Worm (Caenorhabditis elegans) whole organism, young adult: Measurements from ENCODE around the gene M28.9.
A peak's percentile ranks its signal among the peaks of the same experiment; 100 is the strongest.

Experiments
- B0019.2 ChIP-seq: fragments of 200-800 bp; sonication (Bioruptor generic); conservative IDR thresholded peaks from 2 replicates; pipeline ENCODE4 v1.3.6; 2022; ENCODE audit warnings: missing genetic modification reagents, missing genetic modification characterization, missing compliant biosample characterization
- B0261.1 ChIP-seq: sonication (generic microtip); optimal IDR thresholded peaks from 2 replicates; lab custom pipeline; 2016; ENCODE audit warnings: mild to moderate bottlenecking, missing genetic modification characterization, moderate library complexity, missing compliant biosample characterization
- B0336.3 ChIP-seq: fragments of 200-800 bp; sonication (Bioruptor generic); IDR thresholded peaks from 2 replicates; pipeline ENCODE4 v1.3.6; 2022; ENCODE audit warnings: missing genetic modification characterization, missing compliant biosample characterization
- F10E7.11 ChIP-seq: sonication (generic microtip); optimal IDR thresholded peaks from 2 replicates; lab custom pipeline; 2017; ENCODE audit warnings: mild to moderate bottlenecking, missing genetic modification characterization, moderate library complexity, missing compliant biosample characterization
- F37B4.10 ChIP-seq: fragments of 200-800 bp; sonication (Bioruptor generic); IDR thresholded peaks from 2 replicates; pipeline ENCODE4 v1.3.6; 2022; ENCODE audit warnings: missing genetic modification characterization, missing compliant biosample characterization
- F39B2.1 ChIP-seq: fragments of 200-800 bp; sonication (Bioruptor generic); IDR thresholded peaks from 2 replicates; pipeline ENCODE4 v1.3.6; 2022; ENCODE audit warnings: missing genetic modification reagents, missing genetic modification characterization, missing compliant biosample characterization
- F57C9.4 ChIP-seq: sonication (generic microtip); optimal IDR thresholded peaks from 2 replicates; lab custom pipeline; 2017; ENCODE audit warnings: mild to moderate bottlenecking, missing genetic modification characterization, missing compliant biosample characterization
- K12H6.12 ChIP-seq: fragments of 200-800 bp; sonication (Bioruptor generic); optimal IDR thresholded peaks from 2 replicates; lab custom pipeline; 2018; ENCODE audit warnings: mild to moderate bottlenecking, missing genetic modification characterization, missing compliant biosample characterization
- Y53F4B.3 ChIP-seq: fragments of 200-800 bp; sonication (Bioruptor generic); IDR thresholded peaks from 2 replicates; pipeline ENCODE4 v1.3.6; 2022; ENCODE audit warnings: missing genetic modification reagents, missing genetic modification characterization, missing compliant biosample characterization
- Y53G8AR.9 ChIP-seq: fragments of 200-800 bp; sonication (Bioruptor generic); conservative IDR thresholded peaks from 2 replicates; pipeline ENCODE4 v1.3.6; 2022; ENCODE audit warnings: missing genetic modification reagents, missing genetic modification characterization, missing compliant biosample characterization
- ZK185.1 ChIP-seq: sonication (generic microtip); optimal IDR thresholded peaks from 2 replicates; lab custom pipeline; 2016; ENCODE audit warnings: mild to moderate bottlenecking, missing genetic modification characterization, missing compliant biosample characterization; ENCODE audit not compliant: poor library complexity, severe bottlenecking
- atf-7 ChIP-seq: sonication (generic microtip); optimal IDR thresholded peaks from 2 replicates; lab custom pipeline; 2017; ENCODE audit warnings: mild to moderate bottlenecking, missing genetic modification characterization, missing compliant biosample characterization
- athp-1 ChIP-seq: sonication (generic microtip); optimal IDR thresholded peaks from 2 replicates; lab custom pipeline; 2017; ENCODE audit warnings: mild to moderate bottlenecking, missing genetic modification characterization, missing compliant biosample characterization
- attf-5 ChIP-seq: fragments of 200-800 bp; sonication (Bioruptor generic); optimal IDR thresholded peaks from 2 replicates; lab custom pipeline; 2018; ENCODE audit warnings: mild to moderate bottlenecking, missing genetic modification characterization, missing compliant biosample characterization
- ceh-91 ChIP-seq: fragments of 200-800 bp; sonication (Bioruptor generic); IDR thresholded peaks from 2 replicates; pipeline ENCODE4 v1.3.6; 2022; ENCODE audit warnings: missing genetic modification reagents, missing genetic modification characterization, missing compliant biosample characterization
- die-1 ChIP-seq: sonication (generic microtip); optimal IDR thresholded peaks from 2 replicates; lab custom pipeline; 2016; ENCODE audit warnings: missing genotype, mild to moderate bottlenecking, missing genetic modification characterization, missing compliant biosample characterization
- egrh-3 ChIP-seq: fragments of 200-800 bp; sonication (Bioruptor generic); IDR thresholded peaks from 2 replicates; pipeline ENCODE4 v1.3.6; 2022; ENCODE audit warnings: missing genetic modification reagents, missing genetic modification characterization, missing compliant biosample characterization
- hlh-26 ChIP-seq: fragments of 200-800 bp; sonication (Bioruptor generic); conservative IDR thresholded peaks from 2 replicates; pipeline ENCODE4 v1.3.6; 2022; ENCODE audit warnings: missing genetic modification reagents, missing genetic modification characterization, missing compliant biosample characterization
- let-607 ChIP-seq, 2 experiments: fragments of 200-800 bp in 1 of 2; sonication (Bioruptor generic) in 1 of 2; sonication (generic microtip) in 1 of 2; optimal IDR thresholded peaks; 2 replicates each; lab custom pipeline; 2016 to 2018; ENCODE audit warnings: mild to moderate bottlenecking in 2 of 2, missing compliant biosample characterization in 2 of 2, missing genetic modification characterization in 2 of 2, moderate library complexity in 2 of 2, missing genotype in 1 of 2
- lir-1 ChIP-seq: fragments of 200-800 bp; sonication (Bioruptor generic); conservative IDR thresholded peaks from 2 replicates; pipeline ENCODE4 v1.3.6; 2022; ENCODE audit warnings: missing genetic modification reagents, missing genetic modification characterization, missing compliant biosample characterization
- madf-8 ChIP-seq: fragments of 200-800 bp; sonication (Bioruptor generic); conservative IDR thresholded peaks from 2 replicates; pipeline ENCODE4 v1.3.6; 2022; ENCODE audit warnings: missing genetic modification reagents, missing genetic modification characterization, missing compliant biosample characterization
- mel-28 ChIP-seq: sonication (generic microtip); optimal IDR thresholded peaks from 2 replicates; lab custom pipeline; 2016; ENCODE audit warnings: borderline replicate concordance, mild to moderate bottlenecking, missing genetic modification characterization, missing compliant biosample characterization
- nhr-80 ChIP-seq: sonication (generic microtip); optimal IDR thresholded peaks from 2 replicates; lab custom pipeline; 2016; ENCODE audit warnings: missing genetic modification characterization, missing compliant biosample characterization
- tbp1 ChIP-seq: fragments of 200-800 bp; sonication (Bioruptor generic); optimal IDR thresholded peaks from 2 replicates; lab custom pipeline; 2018; ENCODE audit warnings: mild to moderate bottlenecking, missing genetic modification characterization, missing compliant biosample characterization
- tlf-1 ChIP-seq: fragments of 200-800 bp; sonication (Bioruptor generic); optimal IDR thresholded peaks from 2 replicates; lab custom pipeline; 2018; ENCODE audit warnings: mild to moderate bottlenecking, missing genetic modification characterization, missing compliant biosample characterization
- xnd-1 ChIP-seq: sonication (generic microtip); optimal IDR thresholded peaks from 2 replicates; lab custom pipeline; 2016; ENCODE audit warnings: missing genotype, missing genetic modification reagents, missing genetic modification characterization, missing compliant biosample characterization
- zfh-2 ChIP-seq: fragments of 200-800 bp; sonication (Bioruptor generic); conservative IDR thresholded peaks from 2 replicates; pipeline ENCODE4 v1.3.6; 2022; ENCODE audit warnings: missing genetic modification reagents, missing genetic modification characterization, missing compliant biosample characterization
- zim-3 ChIP-seq: sonication (generic microtip); optimal IDR thresholded peaks from 2 replicates; lab custom pipeline; 2017; ENCODE audit warnings: mild to moderate bottlenecking, missing genetic modification characterization, moderate library complexity, missing compliant biosample characterization
- ztf-18 ChIP-seq: sonication (generic microtip); optimal IDR thresholded peaks from 2 replicates; lab custom pipeline; 2016; ENCODE audit warnings: missing genotype, mild to moderate bottlenecking, missing genetic modification characterization, missing compliant biosample characterization
- ztf-25 ChIP-seq: fragments of 200-800 bp; sonication (Bioruptor generic); IDR thresholded peaks from 2 replicates; pipeline ENCODE4 v1.3.6; 2022; ENCODE audit warnings: missing genetic modification reagents, missing genetic modification characterization, missing compliant biosample characterization
- ztf-26 ChIP-seq: sonication (generic microtip); optimal IDR thresholded peaks from 2 replicates; lab custom pipeline; 2017; ENCODE audit warnings: missing genetic modification characterization, missing compliant biosample characterization

Gene M28.9

DNA sequence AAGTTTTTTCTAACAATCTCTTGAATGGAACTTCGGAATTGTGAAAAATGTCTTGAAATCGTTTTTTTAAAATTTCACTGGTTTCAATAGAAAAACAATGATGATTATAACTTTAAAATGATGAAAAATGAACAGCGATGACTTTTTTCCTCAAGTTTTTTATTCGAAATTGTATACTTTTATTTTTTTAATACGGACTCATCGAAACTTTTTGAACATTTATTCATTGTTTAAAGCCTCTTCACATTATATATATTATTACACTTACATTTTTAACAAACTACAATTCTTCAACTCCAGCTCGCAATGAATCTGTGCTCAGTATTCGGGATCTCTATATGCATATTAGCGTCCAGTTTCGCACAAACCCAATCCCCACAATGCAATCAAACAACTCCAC, 11.2 kb upstream of the M28.9 start, which contains the start of gene M28.8:
TSS of gene M28.8 (plus strand) at position 301 of the 400 bp plus-strand sequence.
- TF ChIP-seq B0336.3 (GFP tag; lab: Robert Waterston, UW) (no peak), xnd-1 (tag; lab: Kevin White, UChicago) (no peak), Y53G8AR.9 (no peak)

DNA sequence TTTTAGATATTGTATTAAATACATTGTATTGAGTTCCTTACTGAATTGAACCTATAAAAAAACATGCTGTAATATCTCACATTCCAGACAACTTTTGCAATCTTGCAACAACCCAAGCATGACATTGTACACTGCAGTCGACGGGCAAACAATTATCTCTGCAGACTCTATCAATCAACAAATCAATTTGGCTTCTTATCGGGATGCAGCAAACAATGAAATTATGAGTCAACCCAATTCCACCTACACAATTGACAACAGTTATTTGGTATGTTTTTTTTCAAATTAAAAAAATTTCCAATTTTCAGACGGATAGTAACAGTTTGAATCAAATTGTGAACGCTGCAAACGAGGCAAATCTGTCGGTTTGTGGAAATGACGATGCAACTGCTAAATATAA, 8.3 kb upstream of the M28.9 start:
- TF ChIP-seq nhr-80 (tag; lab: Kevin White, UChicago) (peak; percentile 43), Y53F4B.3 (no peak), F10E7.11 (tag; lab: Kevin White, UChicago) (no peak)
- TF ChIP-seq, all 124 proteins: peak for 1

DNA sequence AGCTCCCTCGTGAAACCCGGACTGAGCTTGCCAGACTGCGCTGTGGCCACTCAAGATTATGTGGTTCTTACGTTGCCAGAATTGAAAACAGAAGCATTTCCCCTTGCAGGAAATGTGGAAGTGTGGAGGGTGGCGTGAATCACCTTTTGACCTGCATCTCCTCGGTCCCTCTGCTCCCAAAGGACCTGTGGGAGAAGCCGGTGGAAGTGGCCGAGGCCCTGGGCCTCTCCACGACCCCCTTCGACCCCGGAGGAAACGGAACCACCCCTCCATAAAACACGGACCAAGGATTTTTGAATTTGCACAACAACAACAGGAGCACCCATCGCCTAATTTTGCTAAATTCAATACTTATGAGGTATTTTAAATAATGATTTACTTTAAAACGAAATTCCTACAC, 1.5 kb upstream of the M28.9 start:
- TF ChIP-seq egrh-3 (GFP tag; lab: Robert Waterston, UW), result peak; percentile 71; the same call in 1 of the 2 replicates

DNA sequence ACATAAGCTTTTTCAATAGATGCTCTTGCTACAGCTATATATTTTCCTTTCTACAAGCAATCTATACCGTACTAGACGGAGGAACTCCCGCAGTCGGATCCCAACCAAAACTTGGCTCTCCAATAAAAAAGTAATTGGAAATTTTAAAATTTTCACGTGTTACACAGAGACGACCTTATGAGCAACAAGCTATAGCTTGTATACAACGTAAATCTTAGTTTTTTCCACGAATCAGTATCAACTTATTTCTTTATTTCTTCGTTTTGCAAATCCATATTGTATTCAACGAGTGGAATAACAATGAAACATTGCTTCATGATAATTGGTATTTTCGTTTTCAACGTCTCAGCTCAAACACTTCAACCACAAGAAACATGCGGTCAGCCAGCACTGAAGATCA, 4.2 kb downstream of the M28.9 start, which contains the start of gene M28.4:
TSS of gene M28.4 (plus strand) at position 301 of the 400 bp plus-strand sequence.
- no peak for TF ChIP-seq tbp1
- TF ChIP-seq ZK185.1, result no peak
- no peak for TF ChIP-seq B0019.2 (GFP tag; lab: Robert Waterston, UW)
- TF ChIP-seq zim-3 (tag; lab: Kevin White, UChicago), result no peak
- no peak for TF ChIP-seq die-1 (tag; lab: Kevin White, UChicago)
- no peak for TF ChIP-seq ceh-91
- no peak for TF ChIP-seq hlh-26
- no peak for TF ChIP-seq F57C9.4 (tag; lab: Kevin White, UChicago)

DNA sequence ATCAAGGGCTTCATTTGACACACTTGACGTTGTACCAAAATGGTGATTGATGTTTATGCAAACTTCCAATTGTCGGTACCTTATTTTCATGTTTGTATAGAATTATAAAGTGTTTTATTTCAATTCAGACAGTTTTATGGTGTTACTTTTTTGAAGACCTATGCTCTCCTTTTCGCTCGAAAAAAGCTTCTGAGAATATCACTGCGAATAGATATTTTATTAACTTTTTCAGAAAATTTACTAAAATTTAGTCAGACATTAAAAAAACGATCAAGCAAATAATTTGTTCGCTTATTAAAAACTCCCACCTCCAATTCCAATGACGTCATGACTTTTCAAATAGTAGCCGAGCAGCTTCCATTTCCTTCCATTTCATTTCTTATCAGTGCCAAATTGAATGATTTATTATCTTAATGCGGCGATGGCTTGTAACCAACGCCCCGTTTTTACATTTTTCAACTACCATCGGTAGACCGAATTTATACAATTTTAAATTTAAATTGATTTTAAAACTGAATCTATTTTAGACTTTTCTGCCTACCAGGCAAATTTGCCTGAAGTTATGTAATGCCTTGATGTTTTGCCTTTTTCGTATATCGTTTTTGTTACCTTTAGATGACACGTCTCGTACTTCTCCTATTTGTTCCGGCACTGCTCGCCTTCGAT, 7.8 kb downstream of the M28.9 start, which contains the start of gene M28.10:
TSS of gene M28.10 (plus strand) at position 616 of the 666 bp plus-strand sequence.
- TF ChIP-seq mel-28 (tag; lab: Kevin White, UChicago) (no peak), ztf-18 (tag; lab: Kevin White, UChicago) (no peak), atf-7 (tag; lab: Kevin White, UChicago) (peak; percentile 24), athp-1 (tag; lab: Kevin White, UChicago) (no peak), nhr-80 (tag; lab: Kevin White, UChicago) (peak; percentile 45)

DNA sequence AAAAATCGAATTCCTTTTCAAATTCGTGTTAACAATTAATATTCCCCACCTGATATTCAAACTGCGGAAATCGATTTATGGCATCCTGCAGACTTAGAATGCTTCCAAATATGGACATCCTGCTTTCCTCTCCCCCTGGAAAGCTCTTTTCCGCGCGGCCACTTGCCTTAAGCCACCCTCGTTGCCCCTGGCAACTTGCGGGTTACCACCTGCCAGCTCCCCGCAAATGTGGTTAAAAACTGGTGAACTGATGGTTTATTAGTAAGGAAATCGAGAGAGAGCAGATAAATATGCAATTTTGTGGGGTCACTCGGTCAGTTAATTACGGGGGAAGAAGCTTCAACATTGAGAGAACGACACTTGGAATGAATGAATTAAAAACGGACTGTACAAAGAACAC, 12.9 kb downstream of the M28.9 start, which contains the start of gene nphp-1:
TSS of gene nphp-1 (minus strand) at position 145 of the 400 bp plus-strand sequence.
- no peak for TF ChIP-seq B0261.1
- TF ChIP-seq lir-1 (GFP tag; lab: Robert Waterston, UW), result no peak
- 0 out of 2 replicates have a peak, but pooled peaks have one; percentile 23 for TF ChIP-seq ceh-91
- no peak for TF ChIP-seq F39B2.1
- TF ChIP-seq K12H6.12, result no peak
- 0 out of 2 replicates have a peak, but pooled peaks have one; percentile 22 for TF ChIP-seq ztf-25 (GFP tag; lab: Robert Waterston, UW)
- no peak for TF ChIP-seq ztf-26 (tag; lab: Kevin White, UChicago)
- no peak for TF ChIP-seq madf-8 (GFP tag; lab: Robert Waterston, UW)
- TF ChIP-seq tlf-1 (GFP tag; lab: Kevin White, UChicago), result no peak
- TF ChIP-seq zfh-2 (GFP tag; lab: Robert Waterston, UW), result peak; percentile 50
- TF ChIP-seq let-607 (tag; optimal IDR thresholded peaks at IDR 0.05; lab: Kevin White, UChicago), result no peak
- peak; percentile 38; the same call in 1 of the 2 replicates for TF ChIP-seq B0336.3 (GFP tag; lab: Robert Waterston, UW)
- TF ChIP-seq F37B4.10, result no peak
- TF ChIP-seq attf-5 (GFP tag; lab: Kevin White, UChicago), result no peak
- TF ChIP-seq, all 124 proteins: peak for 4
